Worm (Caenorhabditis elegans): ENCODE results near the gene K06H6.4.

- TF ChIP-seq tab-1 (GFP tag; IDR thresholded peaks at IDR 0.05) (no peak), med-1 (GFP tag; optimal IDR thresholded peaks at IDR 0.05; ENCODE audit: insufficient read depth) (no peak), flt-1 (GFP tag; IDR thresholded peaks at IDR 0.05) (no peak), T22C8.4 (GFP tag; IDR thresholded peaks at IDR 0.05) (no peak), ztf-29 (GFP tag; IDR thresholded peaks at IDR 0.05) (no peak), ref-1 (GFP tag; conservative IDR thresholded peaks at IDR 0.05) (no peak)
Observed at ce11 chrV:609671-610070, 30.6 kb downstream of the K06H6.4 start, which contains the start of gene srlf-36.

Data from whole organism, midembryonic.